Fruit fly (Drosophila melanogaster): ENCODE results near the gene rod.

rod gene

DNA sequence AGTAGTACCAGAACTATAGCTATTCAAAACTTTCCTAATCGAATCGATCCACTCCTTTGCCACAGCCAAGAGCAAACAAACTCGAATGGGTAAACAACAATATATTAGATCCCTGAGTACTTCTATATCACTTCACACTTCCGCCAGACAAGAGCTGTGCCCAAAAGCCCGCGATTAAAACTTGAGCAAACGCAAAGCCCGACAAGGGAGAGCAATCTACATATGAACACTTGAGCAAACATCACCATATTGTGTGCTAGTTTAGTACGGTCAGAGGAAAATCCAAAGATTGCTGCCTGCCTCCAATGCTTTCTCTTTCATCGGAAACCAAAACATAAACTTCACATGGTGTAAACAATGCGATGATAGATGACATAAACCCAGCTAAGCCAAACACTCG lies 22.9 kb downstream of the rod start (continued):
- TF ChIP-seq Eip74EF (GFP tag; optimal IDR thresholded peaks at IDR 0.05): peak in 1 of 2 experiments; percentile 34
- no peak for TF ChIP-seq CG1647 (GFP tag; optimal IDR thresholded peaks at IDR 0.05)
- peak; percentile 18; the same call in 1 of the 2 replicates for TF ChIP-seq HLH3B (GFP tag; IDR thresholded peaks at IDR 0.05)
- no peak for TF ChIP-seq Ssrp (tag; optimal IDR thresholded peaks at IDR 0.05)
- TF ChIP-seq CG4404 (GFP tag; IDR thresholded peaks at IDR 0.05): no peak
- no peak for TF ChIP-seq CG8924 (tag; optimal IDR thresholded peaks at IDR 0.05)
- TF ChIP-seq da (GFP tag; optimal IDR thresholded peaks at IDR 0.05): no peak
- TF ChIP-seq seq (GFP tag; IDR thresholded peaks at IDR 0.05): no peak
- no peak for TF ChIP-seq ash1 (GFP tag; optimal IDR thresholded peaks at IDR 0.05)
- no peak for TF ChIP-seq kah (GFP tag; optimal IDR thresholded peaks at IDR 0.05)
- TF ChIP-seq CG33213 (GFP tag; optimal IDR thresholded peaks at IDR 0.05): peak; percentile 10
- no peak for TF ChIP-seq CG17328 (GFP tag; IDR thresholded peaks at IDR 0.05)
- no peak for TF ChIP-seq Hr78 (GFP tag; optimal IDR thresholded peaks at IDR 0.05)
- TF ChIP-seq CG9817 (tag; optimal IDR thresholded peaks at IDR 0.05): no peak
- no peak for TF ChIP-seq Usf (GFP tag; optimal IDR thresholded peaks at IDR 0.05)
- TF ChIP-seq Mrtf (GFP tag; IDR thresholded peaks at IDR 0.05): no peak
- peak; percentile 36 for TF ChIP-seq lab (GFP tag; optimal IDR thresholded peaks at IDR 0.05)
- no peak for TF ChIP-seq psq (GFP tag; optimal IDR thresholded peaks at IDR 0.05)
- no peak for TF ChIP-seq CG6654 (GFP tag; optimal IDR thresholded peaks at IDR 0.05)
- TF ChIP-seq CG2678 (tag; optimal IDR thresholded peaks at IDR 0.05): peak; percentile 35
- TF ChIP-seq CG10654 (GFP tag; optimal IDR thresholded peaks at IDR 0.05): no peak
- no peak for TF ChIP-seq CG17829 (tag; optimal IDR thresholded peaks at IDR 0.05)
- no peak for TF ChIP-seq prd (optimal IDR thresholded peaks at IDR 0.05)
- TF ChIP-seq prd (GFP tag; IDR thresholded peaks at IDR 0.05): no peak
- no peak for TF ChIP-seq wek (GFP tag; optimal IDR thresholded peaks at IDR 0.05)
- no peak for TF ChIP-seq lilli (GFP tag; optimal IDR thresholded peaks at IDR 0.05)
- TF ChIP-seq Kr (GFP tag; optimal IDR thresholded peaks at IDR 0.05): no peak
- TF ChIP-seq CG13894 (tag; optimal IDR thresholded peaks at IDR 0.05): peak; percentile 15
- no peak for TF ChIP-seq sna (GFP tag; IDR thresholded peaks at IDR 0.05; ENCODE audit: partially characterized antibody)
- TF ChIP-seq CTCF (GFP tag; optimal IDR thresholded peaks at IDR 0.05): no peak
- TF ChIP-seq Dbx (GFP tag; IDR thresholded peaks at IDR 0.05): no peak
- TF ChIP-seq CG7786 (GFP tag; optimal IDR thresholded peaks at IDR 0.05): no peak
- TF ChIP-seq tna (GFP tag; IDR thresholded peaks at IDR 0.05; ENCODE audit: partially characterized antibody): no peak
- TF ChIP-seq Hmr (GFP tag; optimal IDR thresholded peaks at IDR 0.05): peak; percentile 33
- peak; percentile 28 for TF ChIP-seq nau (GFP tag; optimal IDR thresholded peaks at IDR 0.05)
- TF ChIP-seq crol (GFP tag; IDR thresholded peaks at IDR 0.05): no peak
- no peak for TF ChIP-seq CG12769 (tag; optimal IDR thresholded peaks at IDR 0.05)
- TF ChIP-seq p53 (GFP tag; optimal IDR thresholded peaks at IDR 0.05): no peak
- TF ChIP-seq CG17361 (GFP tag; IDR thresholded peaks at IDR 0.05): no peak
- no peak for TF ChIP-seq hbn (GFP tag; IDR thresholded peaks at IDR 0.05; ENCODE audit: partially characterized antibody)
- no peak for TF ChIP-seq pzg (GFP tag; optimal IDR thresholded peaks at IDR 0.05)
- no peak for TF ChIP-seq Gug (GFP tag; IDR thresholded peaks at IDR 0.05)
- TF ChIP-seq Taf1 (GFP tag; IDR thresholded peaks at IDR 0.05): no peak
- TF ChIP-seq Deaf1 (tag; optimal IDR thresholded peaks at IDR 0.05): no peak
- no peak for TF ChIP-seq CoRest (tag; optimal IDR thresholded peaks at IDR 0.05)
- no peak for TF ChIP-seq Hr3 (GFP tag; optimal IDR thresholded peaks at IDR 0.05)
- no peak for TF ChIP-seq yki (optimal IDR thresholded peaks at IDR 0.05)
- no peak for TF ChIP-seq CG9215 (GFP tag; IDR thresholded peaks at IDR 0.05)
- no peak for TF ChIP-seq Spps (tag; optimal IDR thresholded peaks at IDR 0.05)
- no peak for TF ChIP-seq CG3847 (GFP tag; IDR thresholded peaks at IDR 0.05)
- no peak for TF ChIP-seq lola (GFP tag; optimal IDR thresholded peaks at IDR 0.05)
- peak; percentile 61 for TF ChIP-seq ATbp (GFP tag; optimal IDR thresholded peaks at IDR 0.05)

Data from whole organism, embryonic.